Worm (Caenorhabditis elegans): ENCODE measurements around the gene spp-2.

spp-2 gene

DNA sequence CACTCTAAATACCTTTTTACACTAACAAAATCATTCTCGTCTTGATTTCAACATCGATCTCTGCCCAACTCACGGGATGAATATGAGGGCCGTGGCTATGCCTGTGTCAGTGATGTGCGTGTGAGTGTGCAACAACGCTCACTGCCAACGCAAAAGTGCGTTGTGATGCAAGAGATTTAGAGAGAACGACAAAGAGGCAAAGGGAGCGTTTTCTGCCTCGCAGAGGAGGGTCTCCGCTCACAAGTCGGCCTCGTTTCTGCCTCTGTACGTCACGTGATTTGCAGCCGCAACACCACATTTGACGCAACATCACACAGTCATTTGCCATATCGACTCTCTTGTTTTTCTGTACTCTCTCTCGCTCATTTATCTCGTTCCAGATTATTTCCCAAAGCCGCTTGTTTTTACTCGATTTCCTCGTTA is 17.7 kb upstream of the spp-2 start, which contains the start of gene epg-7 (continued):
- TF ChIP-seq nhr-19 (GFP tag; conservative IDR thresholded peaks at IDR 0.05) (peak; percentile 95), sox-4 (tag; optimal IDR thresholded peaks at IDR 0.05) (peak; percentile 86), unc-130 (tag; optimal IDR thresholded peaks at IDR 0.05) (peak; percentile 88), ceh-63 (GFP tag; optimal IDR thresholded peaks at IDR 0.05) (no peak), snu-23 (GFP tag; optimal IDR thresholded peaks at IDR 0.05) (peak; percentile 99), unc-86 (tag; optimal IDR thresholded peaks at IDR 0.05) (peak; percentile 94), aly-2 (tag; optimal IDR thresholded peaks at IDR 0.05) (peak; percentile 30), lin-39 (tag; optimal IDR thresholded peaks at IDR 0.05) (peak; percentile 87), lir-3 (tag; optimal IDR thresholded peaks at IDR 0.05; ENCODE audit: poor library complexity) (peak; percentile 80), ceh-90 (tag; optimal IDR thresholded peaks at IDR 0.05) (no peak), unc-98 (GFP tag; IDR thresholded peaks at IDR 0.05) (peak; percentile 31; the same call in 1 of the 2 replicates), fkh-10 (GFP tag; optimal IDR thresholded peaks at IDR 0.05) (peak; percentile 88), mdl-1 (tag; optimal IDR thresholded peaks at IDR 0.05) (peak; percentile 93 to 98), ztf-4 (tag; optimal IDR thresholded peaks at IDR 0.05) (peak; percentile 96), efl-1 (optimal IDR thresholded peaks at IDR 0.05) (peak; percentile 81 to 85), efl-1 (GFP tag; optimal IDR thresholded peaks at IDR 0.05 in 1 of 2) (peak; percentile 67 to 97), pag-3 (tag; optimal IDR thresholded peaks at IDR 0.05; ENCODE audit: borderline replicate concordance, insufficient read depth) (no peak), nhr-12 (tag; optimal IDR thresholded peaks at IDR 0.05) (no peak), sup-37 (GFP tag; optimal IDR thresholded peaks at IDR 0.05) (peak; percentile 88), zip-4 (GFP tag; optimal IDR thresholded peaks at IDR 0.05) (peak; percentile 84), alr-1 (tag; optimal IDR thresholded peaks at IDR 0.05; ENCODE audit: borderline replicate concordance) (no peak), ceh-8 (GFP tag; optimal IDR thresholded peaks at IDR 0.05) (peak; percentile 95), irx-1 (tag; optimal IDR thresholded peaks at IDR 0.05) (peak; percentile 95), fkh-8 (tag; optimal IDR thresholded peaks at IDR 0.05) (peak; percentile 98), tlp-1 (tag; optimal IDR thresholded peaks at IDR 0.05) (no peak), ama-1 (optimal IDR thresholded peaks at IDR 0.05) (peak; percentile 80), nhr-237 (tag; optimal IDR thresholded peaks at IDR 0.05) (peak; percentile 75), tbx-2 (tag; optimal IDR thresholded peaks at IDR 0.05) (peak; percentile 98), lin-14 (GFP tag; optimal IDR thresholded peaks at IDR 0.05) (peak; percentile 99), grh-1 (GFP tag; IDR thresholded peaks at IDR 0.05) (peak; percentile 89), nhr-84 (tag; optimal IDR thresholded peaks at IDR 0.05) (no peak), hlh-17 (GFP tag; optimal IDR thresholded peaks at IDR 0.05; ENCODE audit: borderline replicate concordance) (no peak), nhr-71 (tag; optimal IDR thresholded peaks at IDR 0.05) (peak; percentile 99), isw-1 (GFP tag; IDR thresholded peaks at IDR 0.05) (peak; percentile 90), mef-2 (tag; optimal IDR thresholded peaks at IDR 0.05) (peak; percentile 73), sptf-1 (tag; optimal IDR thresholded peaks at IDR 0.05) (no peak), unc-30 (tag; optimal IDR thresholded peaks at IDR 0.05) (no peak), ces-1 (GFP tag; optimal IDR thresholded peaks at IDR 0.05) (no peak), elt-2 (tag; optimal IDR thresholded peaks at IDR 0.05) (peak; percentile 89), pqm-1 (tag; optimal IDR thresholded peaks at IDR 0.05) (no peak), C34B4.2 (tag; optimal IDR thresholded peaks at IDR 0.05) (no peak), nhr-76 (tag; optimal IDR thresholded peaks at IDR 0.05) (no peak), F16B12.6 (tag; optimal IDR thresholded peaks at IDR 0.05) (peak; percentile 94), nhr-11 (tag; optimal IDR thresholded peaks at IDR 0.05) (peak; percentile 71), unc-62 (GFP tag; optimal IDR thresholded peaks at IDR 0.05) (no peak), zag-1 (tag; optimal IDR thresholded peaks at IDR 0.05) (peak; percentile 90), lsy-2 (tag; optimal IDR thresholded peaks at IDR 0.05) (peak; percentile 89 to 93), C16A3.4 (tag; optimal IDR thresholded peaks at IDR 0.05) (peak; percentile 93), egl-13 (tag; optimal IDR thresholded peaks at IDR 0.05) (peak; percentile 95), snpc-4 (tag; optimal IDR thresholded peaks at IDR 0.05) (peak; percentile 65), blmp-1 (tag; optimal IDR thresholded peaks at IDR 0.05) (peak; percentile 59), swsn-7 (tag; optimal IDR thresholded peaks at IDR 0.05) (peak; percentile 98), mab-9 (GFP tag; IDR thresholded peaks at IDR 0.05) (peak; percentile 88), xbp-1 (tag; optimal IDR thresholded peaks at IDR 0.05) (peak; percentile 98)
